Worm (Caenorhabditis elegans) whole organism, early embryonic: ENCODE measurements around the gene lys-2.

Experiments used
- B0310.2 ChIP-seq: sonication (generic microtip); optimal IDR thresholded peaks from 2 replicates; lab custom pipeline; 2016; ENCODE audit warnings: mild to moderate bottlenecking, missing genetic modification characterization, missing compliant biosample characterization
- aly-1 ChIP-seq: sonication (generic microtip); optimal IDR thresholded peaks from 2 replicates; lab custom pipeline; 2016; ENCODE audit warnings: missing genetic modification characterization, missing compliant biosample characterization
- ama-1 ChIP-seq: fragments of 150-350 bp; optimal IDR thresholded peaks from 2 replicates; lab custom pipeline; 2014
- ceh-13 ChIP-seq: fragments of 200-800 bp; sonication (Bioruptor generic); optimal IDR thresholded peaks from 2 replicates; lab custom pipeline; 2018; ENCODE audit warnings: mild to moderate bottlenecking, missing genetic modification characterization, missing compliant biosample characterization
- hmg-4 ChIP-seq: fragments of 200-800 bp; sonication (Bioruptor generic); optimal IDR thresholded peaks from 2 replicates; lab custom pipeline; 2018; ENCODE audit warnings: mild to moderate bottlenecking, missing genetic modification characterization, missing compliant biosample characterization
- sea-1 ChIP-seq: fragments of 200-800 bp; sonication (Bioruptor generic); conservative IDR thresholded peaks from 2 replicates; pipeline ENCODE4 v1.3.6; 2022; ENCODE audit warnings: missing genetic modification characterization, missing compliant biosample characterization
- tbx-37 ChIP-seq: fragments of 200-800 bp; sonication (Bioruptor generic); conservative IDR thresholded peaks from 2 replicates; pipeline ENCODE4 v1.3.6; 2022; ENCODE audit warnings: missing genetic modification reagents, missing genetic modification characterization, missing compliant biosample characterization
- tra-4 ChIP-seq: sonication (generic microtip); optimal IDR thresholded peaks from 2 replicates; lab custom pipeline; 2017; ENCODE audit warnings: missing genetic modification characterization, missing compliant biosample characterization

- TF ChIP-seq ama-1 (lab: Kevin White, UChicago): no peak
- TF ChIP-seq tra-4: no peak
- no peak for TF ChIP-seq hmg-4 (GFP tag; lab: Kevin White, UChicago)
- TF ChIP-seq B0310.2 (tag; lab: Kevin White, UChicago): no peak
- no peak for TF ChIP-seq tbx-37 (GFP tag; lab: Robert Waterston, UW)
- TF ChIP-seq ceh-13 (GFP tag; lab: Kevin White, UChicago): no peak
- no peak for TF ChIP-seq aly-1
- no peak for TF ChIP-seq sea-1
Observed at ce11 chrV:10256050-10256449, 25.2 kb downstream of the lys-2 start, which contains the start of gene nhr-232.
